Fruit fly (Drosophila melanogaster) whole organism, embryonic: ENCODE measurements around the gene caz.
A peak's percentile ranks its signal among the peaks of the same experiment; 100 is the strongest.

Experiments used
- Blimp-1 ChIP-seq: fragments of 200-800 bp; sonication (Bioruptor generic); optimal IDR thresholded peaks from 3 replicates; lab custom pipeline; 2018; ENCODE audit warnings: missing biosample characterization, missing genetic modification characterization, mild to moderate bottlenecking, moderate library complexity, missing genetic modification reagents
- CG10979 ChIP-seq: fragments of 200-800 bp; sonication (Bioruptor generic); optimal IDR thresholded peaks from 2 replicates; lab custom pipeline; 2018; ENCODE audit warnings: missing biosample characterization, mild to moderate bottlenecking, missing genetic modification characterization, moderate library complexity
- CG11723 ChIP-seq: fragments of 200-800 bp; sonication (Bioruptor generic); optimal IDR thresholded peaks from 2 replicates; lab custom pipeline; 2017; ENCODE audit warnings: missing biosample characterization, mild to moderate bottlenecking, missing genetic modification characterization
- CG15011 ChIP-seq: fragments of 200-800 bp; sonication (Bioruptor generic); optimal IDR thresholded peaks from 3 replicates; lab custom pipeline; 2018; ENCODE audit warnings: missing biosample characterization, mild to moderate bottlenecking, missing genetic modification characterization
- CG15269 ChIP-seq: fragments of 200-800 bp; sonication (Bioruptor generic); optimal IDR thresholded peaks from 2 replicates; lab custom pipeline; 2018; ENCODE audit warnings: missing biosample characterization, mild to moderate bottlenecking, missing genetic modification characterization, moderate library complexity
- CG1602 ChIP-seq: fragments of 200-800 bp; sonication (Bioruptor generic); optimal IDR thresholded peaks from 3 replicates; lab custom pipeline; 2016; ENCODE audit warnings: missing biosample characterization, missing genetic modification characterization
- CG1603 ChIP-seq: fragments of 200-800 bp; sonication (Bioruptor generic); optimal IDR thresholded peaks from 2 replicates; lab custom pipeline; 2019; ENCODE audit warnings: missing biosample characterization, mild to moderate bottlenecking, missing genetic modification characterization, moderate library complexity
- CG16813 ChIP-seq: fragments of 200-800 bp; sonication (Bioruptor generic); IDR thresholded peaks from 3 replicates; pipeline ENCODE4 v1.3.6; 2022; ENCODE audit warnings: missing biosample characterization, missing genetic modification characterization; ENCODE audit not compliant: partially characterized antibody
- CG17186 ChIP-seq: fragments of 200-800 bp; sonication (Bioruptor generic); optimal IDR thresholded peaks from 3 replicates; lab custom pipeline; 2017; ENCODE audit warnings: missing biosample characterization, missing genetic modification reagents, missing genetic modification characterization
- CG17385 ChIP-seq: fragments of 200-800 bp; sonication (Bioruptor generic); optimal IDR thresholded peaks from 3 replicates; lab custom pipeline; 2018; ENCODE audit warnings: missing biosample characterization, mild to moderate bottlenecking, missing genetic modification characterization
- CG18262 ChIP-seq: fragments of 200-800 bp; optimal IDR thresholded peaks from 3 replicates; lab custom pipeline; 2019; ENCODE audit warnings: missing biosample characterization, mild to moderate bottlenecking, missing genetic modification characterization, moderate library complexity
- CG2129 ChIP-seq: fragments of 200-800 bp; sonication (Bioruptor generic); IDR thresholded peaks from 2 replicates; pipeline ENCODE4 v1.3.6; 2022; ENCODE audit warnings: missing biosample characterization, missing genetic modification characterization; ENCODE audit not compliant: partially characterized antibody
- CG31365 ChIP-seq: fragments of 200-800 bp; sonication (Bioruptor generic); optimal IDR thresholded peaks from 2 replicates; lab custom pipeline; 2018; ENCODE audit warnings: missing biosample characterization, mild to moderate bottlenecking, missing genetic modification characterization
- CG3407 ChIP-seq: fragments of 200-800 bp; sonication (Bioruptor generic); optimal IDR thresholded peaks from 2 replicates; lab custom pipeline; 2018; ENCODE audit warnings: missing biosample characterization, mild to moderate bottlenecking, missing genetic modification characterization
- CG4707 ChIP-seq: fragments of 200-800 bp; sonication (Bioruptor generic); optimal IDR thresholded peaks from 2 replicates; lab custom pipeline; 2018; ENCODE audit warnings: missing biosample characterization, mild to moderate bottlenecking, missing genetic modification characterization, moderate library complexity
- CG6254 ChIP-seq: fragments of 200-800 bp; sonication (Bioruptor generic); optimal IDR thresholded peaks from 3 replicates; lab custom pipeline; 2017; ENCODE audit warnings: mild to moderate bottlenecking, missing biosample characterization, missing genetic modification reagents, missing genetic modification characterization
- CG6272 ChIP-seq: fragments of 200-800 bp; sonication (Bioruptor generic); IDR thresholded peaks from 2 replicates; pipeline ENCODE4 v1.3.6; 2022; ENCODE audit warnings: missing biosample characterization, missing genetic modification characterization
- CG6683 ChIP-seq: fragments of 200-800 bp; sonication (Bioruptor generic); optimal IDR thresholded peaks from 2 replicates; lab custom pipeline; 2017; ENCODE audit warnings: missing biosample characterization, mild to moderate bottlenecking, missing genetic modification characterization, missing genetic modification reagents
- CG9727 ChIP-seq: fragments of 200-800 bp; sonication (Bioruptor generic); optimal IDR thresholded peaks from 3 replicates; lab custom pipeline; 2017; ENCODE audit warnings: missing biosample characterization, mild to moderate bottlenecking, missing genetic modification characterization
- D ChIP-seq, 2 experiments: fragments of 200-800 bp in 1 of 2; fragments of >200 bp in 1 of 2; sonication (Bioruptor generic) in 1 of 2; optimal IDR thresholded peaks; 2 replicates in 1 of 2; 3 replicates in 1 of 2; lab custom pipeline; 2017; ENCODE audit warnings: mild to moderate bottlenecking in 1 of 2, missing biosample characterization in 1 of 2, missing genetic modification characterization in 1 of 2, missing genetic modification reagents in 1 of 2
- D19B ChIP-seq: fragments of 200-800 bp; sonication (Bioruptor generic); optimal IDR thresholded peaks from 2 replicates; lab custom pipeline; 2017; ENCODE audit warnings: missing biosample characterization, mild to moderate bottlenecking, missing genetic modification characterization
- Dp ChIP-seq: fragments of 200-800 bp; sonication (Bioruptor generic); optimal IDR thresholded peaks from 2 replicates; lab custom pipeline; 2018; ENCODE audit warnings: missing biosample characterization, mild to moderate bottlenecking, missing genetic modification characterization, moderate library complexity
- Ets65A ChIP-seq: fragments of 200-800 bp; sonication (Bioruptor generic); peaks from one replicate; lab custom pipeline; 2016; ENCODE audit warnings: missing biosample characterization, missing genetic modification characterization
- H2.0 ChIP-seq: fragments of 200-800 bp; sonication (Bioruptor generic); IDR thresholded peaks from 2 replicates; pipeline ENCODE4 v1.3.6; 2022; ENCODE audit warnings: missing biosample characterization, missing genetic modification characterization
- HmgD ChIP-seq: fragments of 200-800 bp; sonication (Bioruptor generic); optimal IDR thresholded peaks from 3 replicates; lab custom pipeline; 2016; ENCODE audit warnings: missing biosample characterization, missing genetic modification characterization
- Hr39 ChIP-seq: fragments of >200 bp; optimal IDR thresholded peaks from 2 replicates; lab custom pipeline; 2017
- Med ChIP-seq: fragments of 200-800 bp; sonication (Bioruptor generic); peaks from one replicate; lab custom pipeline; 2016; ENCODE audit warnings: missing biosample characterization, missing genetic modification characterization, mild to moderate bottlenecking, inconsistent platforms, moderate library complexity
- bowl ChIP-seq: fragments of 200-800 bp; sonication (Bioruptor generic); IDR thresholded peaks from 2 replicates; pipeline ENCODE4 v1.3.6; 2022; ENCODE audit warnings: missing biosample characterization, missing genetic modification characterization
- cato ChIP-seq: fragments of 200-800 bp; sonication (Bioruptor generic); optimal IDR thresholded peaks from 2 replicates; lab custom pipeline; 2016; ENCODE audit warnings: missing biosample characterization, missing genetic modification characterization, borderline replicate concordance
- chn ChIP-seq: fragments of 200-800 bp; sonication (Bioruptor generic); optimal IDR thresholded peaks from 2 replicates; lab custom pipeline; 2016; ENCODE audit warnings: missing biosample characterization, missing genetic modification characterization
- crol ChIP-seq: fragments of 200-800 bp; sonication (Bioruptor generic); IDR thresholded peaks from 2 replicates; pipeline ENCODE4 v1.3.6; 2022; ENCODE audit warnings: missing biosample characterization, missing genetic modification characterization
- dan ChIP-seq: fragments of 200-800 bp; sonication (Bioruptor generic); IDR thresholded peaks from 2 replicates; pipeline ENCODE4 v1.3.6; 2022; ENCODE audit warnings: missing biosample characterization, missing genetic modification characterization
- ems ChIP-seq: fragments of 200-800 bp; sonication (Bioruptor generic); optimal IDR thresholded peaks from 3 replicates; lab custom pipeline; 2016; ENCODE audit warnings: missing biosample characterization, missing genetic modification characterization
- ewg ChIP-seq: fragments of 200-800 bp; sonication (Bioruptor generic); optimal IDR thresholded peaks from 3 replicates; lab custom pipeline; 2017; ENCODE audit warnings: mild to moderate bottlenecking, missing biosample characterization, missing genetic modification reagents, missing genetic modification characterization
- exex ChIP-seq: fragments of 200-800 bp; sonication (Bioruptor generic); optimal IDR thresholded peaks from 4 replicates; lab custom pipeline; 2018; ENCODE audit warnings: missing biosample characterization, mild to moderate bottlenecking, missing genetic modification characterization, moderate library complexity
- fd3F ChIP-seq: fragments of 200-800 bp; sonication (Bioruptor generic); optimal IDR thresholded peaks from 2 replicates; lab custom pipeline; 2018; ENCODE audit warnings: missing biosample characterization, mild to moderate bottlenecking, missing genetic modification characterization, moderate library complexity
- gsb ChIP-seq: fragments of 200-800 bp; sonication (Bioruptor generic); IDR thresholded peaks from 2 replicates; pipeline ENCODE4 v1.3.6; 2022; ENCODE audit warnings: missing biosample characterization, missing genetic modification characterization
- hb ChIP-seq: fragments of 200-800 bp; sonication (Bioruptor generic); IDR thresholded peaks from 3 replicates; pipeline ENCODE4 v1.3.6; 2022; ENCODE audit warnings: missing biosample characterization, missing genetic modification characterization; ENCODE audit not compliant: partially characterized antibody
- kah ChIP-seq: fragments of 200-800 bp; sonication (Bioruptor generic); optimal IDR thresholded peaks from 2 replicates; lab custom pipeline; 2018; ENCODE audit warnings: missing biosample characterization, mild to moderate bottlenecking, missing genetic modification characterization
- kay ChIP-seq: fragments of 200-800 bp; sonication (Bioruptor generic); optimal IDR thresholded peaks from 2 replicates; lab custom pipeline; 2016; ENCODE audit warnings: missing biosample characterization, missing genetic modification characterization
- klu ChIP-seq: fragments of 200-800 bp; sonication (Bioruptor generic); IDR thresholded peaks from 2 replicates; pipeline ENCODE4 v1.3.6; 2022; ENCODE audit warnings: missing biosample characterization, missing genetic modification characterization
- nmo ChIP-seq: fragments of 200-800 bp; sonication (Bioruptor generic); optimal IDR thresholded peaks from 2 replicates; lab custom pipeline; 2018; ENCODE audit warnings: missing biosample characterization, mild to moderate bottlenecking, missing genetic modification characterization, moderate library complexity
- nom ChIP-seq: fragments of 200-800 bp; sonication (Bioruptor generic); optimal IDR thresholded peaks from 2 replicates; lab custom pipeline; 2017; ENCODE audit warnings: missing biosample characterization, missing genetic modification characterization, mild to moderate bottlenecking, moderate library complexity, missing genetic modification reagents
- p53 ChIP-seq: fragments of 200-800 bp; sonication (Bioruptor generic); optimal IDR thresholded peaks from 2 replicates; lab custom pipeline; 2016; ENCODE audit warnings: missing biosample characterization, missing genetic modification characterization
- slbo ChIP-seq: fragments of 200-800 bp; sonication (Bioruptor generic); IDR thresholded peaks from 2 replicates; pipeline ENCODE4 v1.3.6; 2022; ENCODE audit warnings: missing biosample characterization, missing genetic modification characterization
- trem ChIP-seq: fragments of 200-800 bp; optimal IDR thresholded peaks from 3 replicates; lab custom pipeline; 2019; ENCODE audit warnings: missing biosample characterization, mild to moderate bottlenecking, missing genetic modification characterization, moderate library complexity
- tx ChIP-seq: fragments of 200-800 bp; sonication (Bioruptor generic); optimal IDR thresholded peaks from 2 replicates; lab custom pipeline; 2016; ENCODE audit warnings: missing biosample characterization, missing genetic modification characterization
- vnd ChIP-seq: fragments of 200-800 bp; sonication (Bioruptor generic); IDR thresholded peaks from 3 replicates; pipeline ENCODE4 v1.3.6; 2022; ENCODE audit warnings: missing biosample characterization, missing genetic modification characterization; ENCODE audit not compliant: partially characterized antibody
- z ChIP-seq: fragments of 200-800 bp; sonication (Bioruptor generic); IDR thresholded peaks from 3 replicates; pipeline ENCODE4 v1.3.6; 2022; ENCODE audit warnings: missing biosample characterization, missing genetic modification characterization

Gene caz

DNA sequence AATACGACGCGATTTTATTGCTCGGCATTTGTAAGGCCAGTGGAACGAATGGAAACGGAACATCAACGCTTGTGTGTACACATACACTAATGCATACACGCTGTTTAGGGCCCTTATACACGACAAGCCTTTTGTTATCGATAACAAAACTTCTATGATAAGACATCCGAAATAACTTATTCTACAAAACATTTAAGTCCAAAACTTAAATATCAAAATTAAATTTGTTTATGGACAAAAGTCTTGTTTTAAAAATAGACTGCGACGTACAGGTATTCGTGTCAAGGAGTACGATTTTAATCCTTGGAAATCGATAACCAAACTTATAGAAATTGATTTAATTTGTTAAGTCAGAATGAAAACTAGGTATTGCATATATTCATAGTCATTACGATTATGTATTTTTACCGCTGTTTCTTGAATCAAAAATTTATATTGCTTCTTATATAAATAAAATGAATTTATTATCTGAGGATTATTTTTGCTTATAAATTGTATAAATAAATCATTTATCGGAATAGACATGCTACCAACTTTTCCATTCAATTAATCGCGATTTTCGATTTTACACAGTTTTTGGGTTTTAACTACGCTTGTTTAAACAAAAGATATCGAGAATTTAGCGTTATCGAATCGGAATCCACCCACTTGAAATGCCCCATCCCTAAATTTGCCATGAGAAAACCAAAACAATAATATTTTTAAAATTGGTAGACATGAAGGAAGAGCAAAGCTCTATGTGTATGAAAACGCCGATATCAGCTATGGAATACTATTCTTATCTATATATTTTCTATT lies 24.7 kb downstream of the caz start, which contains the start of the genes CG9915 and SWIP (continued):
- TF ChIP-seq CG1603 (tag; lab: Kevin White, UChicago) (peak; percentile 68), CG1602 (no peak), Ets65A (GFP tag; lab: Kevin White, UChicago) (no peak), CG18262 (tag; lab: Kevin White, UChicago) (peak; percentile 34), D19B (GFP tag; lab: Kevin White, UChicago) (no peak), trem (peak; percentile 18), cato (GFP tag; lab: Kevin White, UChicago) (no peak), H2.0 (GFP tag; lab: Robert Waterston, UW) (no peak), CG15011 (no peak), CG15269 (tag; lab: Kevin White, UChicago) (no peak), CG6254 (GFP tag; lab: Kevin White, UChicago) (no peak), z (no peak), CG17186 (GFP tag; lab: Kevin White, UChicago) (no peak), hb (GFP tag; lab: Robert Waterston, UW) (peak; percentile 77), CG9727 (GFP tag; lab: Kevin White, UChicago) (peak; percentile 22), crol (GFP tag; lab: Robert Waterston, UW) (no peak), dan (GFP tag; lab: Robert Waterston, UW) (no peak), CG10979 (peak; percentile 22), Blimp-1 (no peak), kah (GFP tag; lab: Kevin White, UChicago) (no peak), Med (GFP tag; lab: Kevin White, UChicago) (peak; percentile 68), HmgD (no peak), CG11723 (no peak), chn (GFP tag; lab: Kevin White, UChicago) (no peak), klu (GFP tag; lab: Robert Waterston, UW) (no peak), Dp (peak; percentile 43), CG2129 (GFP tag; lab: Robert Waterston, UW) (no peak), p53 (GFP tag; lab: Kevin White, UChicago) (no peak), fd3F (GFP tag; lab: Kevin White, UChicago) (no peak), slbo (peak; percentile 36; the same call in 1 of the 2 replicates), ems (GFP tag; lab: Kevin White, UChicago) (no peak), CG4707 (no peak), D (optimal IDR thresholded peaks at IDR 0.05; lab: Kevin White, UChicago) (no peak), D (GFP tag; optimal IDR thresholded peaks at IDR 0.05; lab: Kevin White, UChicago) (no peak), CG6272 (no peak), CG6683 (GFP tag; lab: Kevin White, UChicago) (no peak), bowl (GFP tag; lab: Robert Waterston, UW) (no peak), nom (GFP tag; lab: Kevin White, UChicago) (no peak), CG17385 (no peak), ewg (GFP tag; lab: Kevin White, UChicago) (no peak), vnd (peak; percentile 70), exex (tag; lab: Kevin White, UChicago) (no peak), nmo (GFP tag; lab: Kevin White, UChicago) (peak; percentile 13), Hr39 (no peak), CG3407 (GFP tag; lab: Kevin White, UChicago) (no peak), gsb (GFP tag; lab: Robert Waterston, UW) (no peak), CG16813 (GFP tag; lab: Robert Waterston, UW) (peak; percentile 70), kay (GFP tag; lab: Kevin White, UChicago) (no peak), CG31365 (tag; lab: Kevin White, UChicago) (no peak), tx (GFP tag; lab: Kevin White, UChicago) (no peak)
